Fruit fly (Drosophila melanogaster) whole organism, embryonic: ENCODE results near the gene Agxt.
A peak's percentile ranks its signal among the peaks of the same experiment; 100 is the strongest.

Source experiments
- B-H2 ChIP-seq: fragments of 200-800 bp; sonication (Bioruptor generic); optimal IDR thresholded peaks from 2 replicates; lab custom pipeline; 2018; ENCODE audit warnings: missing biosample characterization, mild to moderate bottlenecking, missing genetic modification characterization
- C15 ChIP-seq: fragments of 200-800 bp; sonication (Bioruptor generic); IDR thresholded peaks from 3 replicates; pipeline ENCODE4 v1.3.6; 2022; ENCODE audit warnings: missing biosample characterization, missing genetic modification characterization
- CG10209 ChIP-seq: fragments of 200-800 bp; sonication (Bioruptor generic); optimal IDR thresholded peaks from 3 replicates; lab custom pipeline; 2017; ENCODE audit warnings: missing biosample characterization, mild to moderate bottlenecking, missing genetic modification characterization, missing genetic modification reagents
- CG10565 ChIP-seq: fragments of 200-800 bp; sonication (Bioruptor generic); optimal IDR thresholded peaks from 3 replicates; lab custom pipeline; 2016; ENCODE audit warnings: missing biosample characterization, mild to moderate bottlenecking, missing genetic modification characterization
- CG11085 ChIP-seq: fragments of 200-800 bp; sonication (Bioruptor generic); IDR thresholded peaks from 2 replicates; pipeline ENCODE4 v1.3.6; 2022; ENCODE audit warnings: missing biosample characterization, missing genetic modification characterization
- CG11695 ChIP-seq: fragments of 200-800 bp; sonication (Bioruptor generic); IDR thresholded peaks from 3 replicates; pipeline ENCODE4 v1.3.6; 2022; ENCODE audit warnings: missing biosample characterization, missing genetic modification characterization
- CG12769 ChIP-seq: fragments of 200-800 bp; sonication (Bioruptor generic); optimal IDR thresholded peaks from 2 replicates; lab custom pipeline; 2019; ENCODE audit warnings: missing biosample characterization, mild to moderate bottlenecking, missing genetic modification characterization, moderate library complexity
- CG14441 ChIP-seq: fragments of 200-800 bp; sonication (Bioruptor generic); IDR thresholded peaks from 2 replicates; pipeline ENCODE4 v1.3.6; 2022; ENCODE audit warnings: missing biosample characterization, missing genetic modification characterization
- CG14667 ChIP-seq: fragments of 200-800 bp; sonication (Bioruptor generic); IDR thresholded peaks from 2 replicates; pipeline ENCODE4 v1.3.6; 2022; ENCODE audit warnings: missing biosample characterization, missing genetic modification characterization
- CG1602 ChIP-seq: fragments of 200-800 bp; sonication (Bioruptor generic); optimal IDR thresholded peaks from 3 replicates; lab custom pipeline; 2016; ENCODE audit warnings: missing biosample characterization, missing genetic modification characterization
- CG17328 ChIP-seq: fragments of 200-800 bp; sonication (Bioruptor generic); IDR thresholded peaks from 2 replicates; pipeline ENCODE4 v1.3.6; 2022; ENCODE audit warnings: missing biosample characterization, missing genetic modification characterization
- CG17568 ChIP-seq: fragments of 200-800 bp; sonication (Bioruptor generic); optimal IDR thresholded peaks from 2 replicates; lab custom pipeline; 2018; ENCODE audit warnings: missing biosample characterization, mild to moderate bottlenecking, missing genetic modification characterization, moderate library complexity
- CG1792 ChIP-seq: fragments of 200-800 bp; sonication (Bioruptor generic); optimal IDR thresholded peaks from 2 replicates; lab custom pipeline; 2016; ENCODE audit warnings: missing biosample characterization, missing genetic modification characterization
- CG2889 ChIP-seq: fragments of 200-800 bp; sonication (Bioruptor generic); IDR thresholded peaks from 3 replicates; pipeline ENCODE4 v1.3.6; 2022; ENCODE audit warnings: missing biosample characterization, missing genetic modification characterization
- CG32767 ChIP-seq: fragments of 200-800 bp; sonication (Bioruptor generic); IDR thresholded peaks from 2 replicates; pipeline ENCODE4 v1.3.6; 2022; ENCODE audit warnings: missing biosample characterization, missing genetic modification characterization
- CG34224 ChIP-seq: fragments of 200-800 bp; sonication (Bioruptor generic); IDR thresholded peaks from 3 replicates; pipeline ENCODE4 v1.3.6; 2022; ENCODE audit warnings: missing biosample characterization, missing genetic modification characterization; ENCODE audit not compliant: partially characterized antibody
- CG3995 ChIP-seq: fragments of 200-800 bp; sonication (Bioruptor generic); optimal IDR thresholded peaks from 3 replicates; lab custom pipeline; 2016; ENCODE audit warnings: missing biosample characterization, missing genetic modification characterization
- CG4282 ChIP-seq: fragments of 200-800 bp; sonication (Bioruptor generic); optimal IDR thresholded peaks from 2 replicates; lab custom pipeline; 2016; ENCODE audit warnings: missing biosample characterization, missing genetic modification characterization
- CG4424 ChIP-seq: fragments of 200-800 bp; sonication (Bioruptor generic); optimal IDR thresholded peaks from 3 replicates; lab custom pipeline; 2016; ENCODE audit warnings: missing biosample characterization, missing genetic modification characterization
- CG9876 ChIP-seq: fragments of 200-800 bp; sonication (Bioruptor generic); optimal IDR thresholded peaks from 2 replicates; lab custom pipeline; 2016; ENCODE audit warnings: missing biosample characterization, missing genetic modification characterization
- CkIIα-i1 ChIP-seq: fragments of 200-800 bp; sonication (Bioruptor generic); IDR thresholded peaks from 2 replicates; pipeline ENCODE4 v1.3.6; 2022; ENCODE audit warnings: missing biosample characterization, missing genetic modification characterization
- Deaf1 ChIP-seq: fragments of 200-800 bp; optimal IDR thresholded peaks from 3 replicates; lab custom pipeline; 2019; ENCODE audit warnings: missing biosample characterization, mild to moderate bottlenecking, missing genetic modification characterization, moderate library complexity
- Dfd ChIP-seq, 2 experiments: fragments of >200 bp; optimal IDR thresholded peaks; 2 replicates each; lab custom pipeline; 2017; ENCODE audit warnings: missing biosample characterization in 2 of 2, missing genetic modification characterization in 2 of 2
- Dip2 ChIP-seq: fragments of 200-800 bp; sonication (Bioruptor generic); IDR thresholded peaks from 2 replicates; pipeline ENCODE4 v1.3.6; 2022; ENCODE audit warnings: missing biosample characterization, missing genetic modification characterization
- Elba2 ChIP-seq: fragments of 200-800 bp; sonication (Bioruptor generic); optimal IDR thresholded peaks from 3 replicates; lab custom pipeline; 2016; ENCODE audit warnings: missing biosample characterization, missing genetic modification characterization
- HLH54F ChIP-seq: fragments of 200-800 bp; sonication (Bioruptor generic); optimal IDR thresholded peaks from 3 replicates; lab custom pipeline; 2016; ENCODE audit warnings: missing biosample characterization, missing genetic modification characterization
- Hmx ChIP-seq: fragments of 200-800 bp; sonication (Bioruptor generic); optimal IDR thresholded peaks from 2 replicates; lab custom pipeline; 2016; ENCODE audit warnings: missing biosample characterization, missing genetic modification characterization
- Hr51 ChIP-seq, 2 experiments: fragments of 200-800 bp; sonication (Bioruptor generic); optimal IDR thresholded peaks; 2 replicates in 1 of 2; 3 replicates in 1 of 2; lab custom pipeline; 2016 to 2018; ENCODE audit warnings: missing biosample characterization in 2 of 2, missing genetic modification characterization in 2 of 2, mild to moderate bottlenecking in 1 of 2, moderate library complexity in 1 of 2
- Kr ChIP-seq: fragments of 200-800 bp; sonication (Bioruptor generic); optimal IDR thresholded peaks from 2 replicates; lab custom pipeline; 2017; ENCODE audit warnings: missing biosample characterization, mild to moderate bottlenecking, missing genetic modification characterization
- NC2α ChIP-seq: fragments of 200-800 bp; sonication (Bioruptor generic); optimal IDR thresholded peaks from 2 replicates; lab custom pipeline; 2016; ENCODE audit warnings: missing biosample characterization, missing genetic modification characterization
- Nf-YB ChIP-seq: fragments of 200-800 bp; sonication (Bioruptor generic); optimal IDR thresholded peaks from 3 replicates; lab custom pipeline; 2019; ENCODE audit warnings: missing biosample characterization, mild to moderate bottlenecking, missing genetic modification characterization, moderate library complexity
- PHDP ChIP-seq: fragments of 200-800 bp; sonication (Bioruptor generic); optimal IDR thresholded peaks from 3 replicates; lab custom pipeline; 2018; ENCODE audit warnings: missing biosample characterization, mild to moderate bottlenecking, missing genetic modification characterization, moderate library complexity
- Taf1 ChIP-seq: fragments of 200-800 bp; sonication (Bioruptor generic); IDR thresholded peaks from 2 replicates; pipeline ENCODE4 v1.3.6; 2022; ENCODE audit warnings: missing biosample characterization, missing genetic modification characterization
- Xrp1 ChIP-seq: fragments of 200-800 bp; sonication (Bioruptor generic); IDR thresholded peaks from 2 replicates; pipeline ENCODE4 v1.3.6; 2022; ENCODE audit warnings: missing biosample characterization, missing genetic modification characterization
- al ChIP-seq: fragments of 200-800 bp; sonication (Bioruptor generic); IDR thresholded peaks from 2 replicates; pipeline ENCODE4 v1.3.6; 2022; ENCODE audit warnings: missing biosample characterization, missing genetic modification characterization
- bigmax ChIP-seq: fragments of 200-800 bp; sonication (Bioruptor generic); optimal IDR thresholded peaks from 2 replicates; lab custom pipeline; 2018; ENCODE audit warnings: missing biosample characterization, mild to moderate bottlenecking, missing genetic modification characterization
- cwo ChIP-seq: fragments of 200-800 bp; sonication (Bioruptor generic); optimal IDR thresholded peaks from 3 replicates; lab custom pipeline; 2017; ENCODE audit warnings: missing biosample characterization, missing genetic modification characterization, mild to moderate bottlenecking, moderate library complexity, missing genetic modification reagents
- esg ChIP-seq: fragments of 200-800 bp; sonication (Bioruptor generic); conservative IDR thresholded peaks from 2 replicates; pipeline ENCODE4 v1.3.6; 2022; ENCODE audit warnings: missing biosample characterization, missing genetic modification characterization
- ewg ChIP-seq: fragments of 200-800 bp; sonication (Bioruptor generic); optimal IDR thresholded peaks from 3 replicates; lab custom pipeline; 2017; ENCODE audit warnings: mild to moderate bottlenecking, missing biosample characterization, missing genetic modification reagents, missing genetic modification characterization
- fd102C ChIP-seq: fragments of 200-800 bp; sonication (Bioruptor generic); optimal IDR thresholded peaks from 2 replicates; lab custom pipeline; 2018; ENCODE audit warnings: missing biosample characterization, mild to moderate bottlenecking, missing genetic modification characterization, moderate library complexity
- ftz-f1 ChIP-seq: fragments of 200-800 bp; sonication (Bioruptor generic); optimal IDR thresholded peaks from 2 replicates; lab custom pipeline; 2016; ENCODE audit warnings: missing biosample characterization, missing genetic modification characterization
- jumu ChIP-seq: fragments of 200-800 bp; sonication (Bioruptor generic); optimal IDR thresholded peaks from 3 replicates; lab custom pipeline; 2016; ENCODE audit warnings: missing biosample characterization, missing genetic modification characterization
- kni ChIP-seq: fragments of 200-800 bp; sonication (Bioruptor generic); optimal IDR thresholded peaks from 3 replicates; lab custom pipeline; 2017; ENCODE audit warnings: mild to moderate bottlenecking, missing biosample characterization, missing genetic modification reagents, missing genetic modification characterization
- nmo ChIP-seq: fragments of 200-800 bp; sonication (Bioruptor generic); optimal IDR thresholded peaks from 2 replicates; lab custom pipeline; 2018; ENCODE audit warnings: missing biosample characterization, mild to moderate bottlenecking, missing genetic modification characterization, moderate library complexity
- pan ChIP-seq, 4 experiments: fragments of >200 bp in 3 of 4; fragments of 200-800 bp in 1 of 4; sonication (Bioruptor generic) in 1 of 4; optimal IDR thresholded peaks in 3 of 4; IDR thresholded peaks in 1 of 4; 2 replicates each; pipeline versions ENCODE4 v1.3.6 to Lab custom; 2017 to 2022; ENCODE audit warnings: missing biosample characterization in 2 of 4, missing genetic modification characterization in 2 of 4, mixed read lengths in 1 of 4
- sob ChIP-seq: fragments of 200-800 bp; sonication (Bioruptor generic); IDR thresholded peaks from 2 replicates; pipeline ENCODE4 v1.3.6; 2022; ENCODE audit warnings: missing biosample characterization, missing genetic modification characterization
- sqz ChIP-seq: fragments of 200-800 bp; sonication (Bioruptor generic); optimal IDR thresholded peaks from 3 replicates; lab custom pipeline; 2018; ENCODE audit warnings: missing biosample characterization, mild to moderate bottlenecking, missing genetic modification characterization
- tll ChIP-seq, 2 experiments: fragments of 200-800 bp in 1 of 2; fragments of >200 bp in 1 of 2; sonication (Bioruptor generic) in 1 of 2; optimal IDR thresholded peaks; 2 replicates each; lab custom pipeline; 2017 to 2019; ENCODE audit warnings: missing biosample characterization in 2 of 2, missing genetic modification characterization in 2 of 2, mild to moderate bottlenecking in 1 of 2, moderate library complexity in 1 of 2
- zen ChIP-seq: fragments of 200-800 bp; sonication (Bioruptor generic); optimal IDR thresholded peaks from 3 replicates; lab custom pipeline; 2018; ENCODE audit warnings: missing biosample characterization, mild to moderate bottlenecking, missing genetic modification characterization, moderate library complexity
- zfh1 ChIP-seq: fragments of 200-800 bp; sonication (Bioruptor generic); IDR thresholded peaks from 3 replicates; pipeline ENCODE4 v1.3.6; 2022; ENCODE audit warnings: missing biosample characterization, missing genetic modification characterization

The Agxt gene

DNA sequence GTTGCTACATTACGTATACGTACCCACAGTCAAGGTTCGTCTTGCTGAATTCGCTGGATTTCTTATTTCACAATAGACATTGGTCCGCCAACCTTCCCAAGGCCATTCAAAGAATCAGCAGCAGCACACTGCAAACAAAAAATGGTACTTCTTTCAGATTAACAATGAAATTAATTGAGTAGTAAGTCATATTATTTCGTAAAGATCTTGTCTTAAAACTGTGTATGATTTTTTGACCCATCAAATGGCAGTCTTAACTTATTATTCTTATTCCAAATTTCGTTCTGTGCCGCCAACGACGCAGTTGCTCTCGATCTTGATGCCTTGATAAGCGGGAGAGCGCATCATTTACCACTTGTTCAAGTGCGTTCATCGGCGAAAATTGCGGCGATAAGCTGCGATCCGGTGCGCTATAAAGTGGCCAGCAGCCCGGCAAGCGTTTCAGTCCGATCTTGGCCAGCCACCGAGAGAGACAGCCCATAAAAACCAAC, at the start of gene Agxt:
Gene Agxt (plus strand): TSS at position 441 of the 491 bp plus-strand sequence.
- peak; percentile 3 for TF ChIP-seq nmo
- TF ChIP-seq CG17568 (GFP tag; lab: Kevin White, UChicago) = no peak
- TF ChIP-seq bigmax (GFP tag; lab: Kevin White, UChicago) = no peak
- no peak for TF ChIP-seq kni (GFP tag; lab: Kevin White, UChicago)
- TF ChIP-seq sob (GFP tag; lab: Robert Waterston, UW) = 0 out of 2 replicates have a peak, but pooled peaks have one; percentile 20
- no peak for TF ChIP-seq CG1792
- no peak for TF ChIP-seq Kr (GFP tag; lab: Kevin White, UChicago)
- peak; percentile 33 for TF ChIP-seq cwo (GFP tag; lab: Kevin White, UChicago)
- no peak for TF ChIP-seq CG1602 (GFP tag; lab: Kevin White, UChicago)
- no peak for TF ChIP-seq CG32767 (GFP tag; lab: Robert Waterston, UW)
- TF ChIP-seq CkIIα-i1 (GFP tag; lab: Robert Waterston, UW) = no peak
- TF ChIP-seq CG4282 (GFP tag; lab: Kevin White, UChicago) = no peak
- no peak for TF ChIP-seq CG10565 (GFP tag; lab: Kevin White, UChicago)
- TF ChIP-seq Elba2 = no peak
- no peak for TF ChIP-seq tll (GFP tag; optimal IDR thresholded peaks at IDR 0.05; lab: Kevin White, UChicago)
- TF ChIP-seq PHDP (tag; lab: Kevin White, UChicago) = peak; percentile 16
- TF ChIP-seq HLH54F (GFP tag; lab: Kevin White, UChicago) = no peak
- TF ChIP-seq CG4424 = peak; percentile 18
- peak; percentile 23 for TF ChIP-seq ftz-f1 (GFP tag; lab: Kevin White, UChicago)
- no peak for TF ChIP-seq CG9876 (GFP tag; lab: Kevin White, UChicago)
- peak; percentile 33; the same call in 1 of the 2 replicates for TF ChIP-seq CG14441 (GFP tag; lab: Robert Waterston, UW)
- no peak for TF ChIP-seq Dfd (GFP tag; optimal IDR thresholded peaks at IDR 0.05; lab: Kevin White, UChicago)
- peak; percentile 44 for TF ChIP-seq CG12769 (tag; lab: Kevin White, UChicago)
- no peak for TF ChIP-seq pan (optimal IDR thresholded peaks at IDR 0.05; lab: Kevin White, UChicago)
- peak in 1 of 2 experiments; percentile 23 for TF ChIP-seq pan (GFP tag; optimal IDR thresholded peaks at IDR 0.05 in 1 of 2, IDR thresholded peaks at IDR 0.05 in 1 of 2)
- 0 out of 2 replicates have a peak, but pooled peaks have one; percentile 4 for TF ChIP-seq CG14667 (GFP tag; lab: Robert Waterston, UW)
- TF ChIP-seq CG11695 (GFP tag; lab: Robert Waterston, UW) = peak; percentile 22; the same call in 1 of the 3 replicates
- TF ChIP-seq C15 (GFP tag; lab: Robert Waterston, UW) = no peak
- no peak for TF ChIP-seq ewg
- TF ChIP-seq Nf-YB (GFP tag; lab: Kevin White, UChicago) = no peak
- TF ChIP-seq CG10209 (GFP tag; lab: Kevin White, UChicago) = no peak
- TF ChIP-seq CG2889 (GFP tag; lab: Robert Waterston, UW) = no peak
- TF ChIP-seq B-H2 (GFP tag; lab: Kevin White, UChicago) = no peak
- TF ChIP-seq zen (tag; lab: Kevin White, UChicago) = no peak
- TF ChIP-seq zfh1 (GFP tag; lab: Robert Waterston, UW) = no peak
- no peak for TF ChIP-seq Taf1 (GFP tag; lab: Robert Waterston, UW)
- no peak for TF ChIP-seq fd102C (GFP tag; lab: Kevin White, UChicago)
- TF ChIP-seq al (GFP tag; lab: Robert Waterston, UW) = no peak
- no peak for TF ChIP-seq sqz
- TF ChIP-seq CG3995 (GFP tag; lab: Kevin White, UChicago) = no peak
- 0 out of 2 replicates have a peak, but pooled peaks have one; percentile 24 for TF ChIP-seq CG11085 (GFP tag; lab: Robert Waterston, UW)
- no peak for TF ChIP-seq CG34224 (GFP tag; lab: Robert Waterston, UW)
- TF ChIP-seq Hmx (GFP tag; lab: Kevin White, UChicago) = no peak
- no peak for TF ChIP-seq Dip2 (GFP tag; lab: Robert Waterston, UW)
- no peak for TF ChIP-seq NC2α (GFP tag; lab: Kevin White, UChicago)
- 0 out of 2 replicates have a peak, but pooled peaks have one; percentile 6 for TF ChIP-seq esg (GFP tag; lab: Robert Waterston, UW)
- TF ChIP-seq Xrp1 (GFP tag; lab: Robert Waterston, UW) = peak; percentile 44; the same call in 1 of the 2 replicates
- TF ChIP-seq jumu (GFP tag; lab: Kevin White, UChicago) = no peak
- TF ChIP-seq Deaf1 (tag; lab: Kevin White, UChicago) = no peak
- peak in 1 of 2 experiments; percentile 16 for TF ChIP-seq Hr51 (GFP tag; optimal IDR thresholded peaks at IDR 0.05; lab: Kevin White, UChicago)
- TF ChIP-seq CG17328 = peak; percentile 32; the same call in 1 of the 2 replicates
